Worm (Caenorhabditis elegans): ENCODE measurements around the gene dpf-4.

- TF ChIP-seq lin-35 (GFP tag; optimal IDR thresholded peaks at IDR 0.05) = no peak
- no peak for TF ChIP-seq snu-23 (GFP tag; optimal IDR thresholded peaks at IDR 0.05)
- TF ChIP-seq nhr-12 (tag; optimal IDR thresholded peaks at IDR 0.05) = no peak
- no peak for TF ChIP-seq jun-1 (tag; optimal IDR thresholded peaks at IDR 0.05)
- no peak for TF ChIP-seq nhr-85 (tag)
- TF ChIP-seq pqm-1 (tag; optimal IDR thresholded peaks at IDR 0.05) = no peak
Measured at ce11 chrIII:5864270-5864669, 5.2 kb downstream of the dpf-4 start, which contains the start of gene rabn-5.

Measured in whole organism, L1 larva.